Worm (Caenorhabditis elegans) whole organism, L1 larva: Measurements from ENCODE around the gene efl-3.
A peak's percentile ranks its signal among the peaks of the same experiment; 100 is the strongest.

Experiments used
- C16A3.4 ChIP-seq: fragments of 150-350 bp; optimal IDR thresholded peaks from 2 replicates; lab custom pipeline; 2014; ENCODE audit warnings: missing biosample characterization, missing genetic modification characterization
- Y116A8C.19 ChIP-seq: sonication (generic microtip); optimal IDR thresholded peaks from 2 replicates; lab custom pipeline; 2016; ENCODE audit warnings: missing compliant biosample characterization, missing genetic modification characterization, borderline replicate concordance
- alr-1 ChIP-seq: fragments of 200-800 bp; sonication (Bioruptor generic); optimal IDR thresholded peaks from 2 replicates; lab custom pipeline; 2018; ENCODE audit warnings: borderline replicate concordance, mild to moderate bottlenecking, missing genetic modification characterization, missing compliant biosample characterization
- ceh-82 ChIP-seq, 3 experiments: fragments of 150-350 bp in 1 of 3; sonication (generic microtip) in 2 of 3; optimal IDR thresholded peaks; 2 replicates each; lab custom pipeline; 2014 to 2017; ENCODE audit warnings: missing biosample characterization in 3 of 3, missing genetic modification characterization in 3 of 3
- ceh-88 ChIP-seq: fragments of 200-800 bp; sonication (Bioruptor generic); IDR thresholded peaks from 2 replicates; pipeline ENCODE4 v1.3.6; 2022; ENCODE audit warnings: missing genetic modification characterization, missing compliant biosample characterization
- ceh-90 ChIP-seq: sonication (generic microtip); optimal IDR thresholded peaks from 2 replicates; lab custom pipeline; 2016; ENCODE audit warnings: missing genetic modification characterization, missing compliant biosample characterization
- ces-1 ChIP-seq: fragments of 150-350 bp; optimal IDR thresholded peaks from 2 replicates; lab custom pipeline; 2014; ENCODE audit warnings: missing biosample characterization, missing genetic modification reagents, missing genetic modification characterization
- dpl-1 ChIP-seq, 3 experiments: fragments of 150-350 bp in 2 of 3; sonication (generic microtip) in 1 of 3; optimal IDR thresholded peaks; 2 replicates each; lab custom pipeline; 2014 to 2017; ENCODE audit warnings: missing biosample characterization in 3 of 3, missing genetic modification characterization in 3 of 3, missing genetic modification reagents in 3 of 3
- dsc-1 ChIP-seq: sonication (generic microtip); optimal IDR thresholded peaks from 2 replicates; lab custom pipeline; 2016; ENCODE audit warnings: mild to moderate bottlenecking, missing genetic modification characterization, missing compliant biosample characterization
- egl-13 ChIP-seq: sonication (generic microtip); optimal IDR thresholded peaks from 2 replicates; lab custom pipeline; 2016; ENCODE audit warnings: missing genotype, missing genetic modification reagents, missing genetic modification characterization, missing compliant biosample characterization
- elt-2 ChIP-seq: sonication (generic microtip); optimal IDR thresholded peaks from 2 replicates; lab custom pipeline; 2016; ENCODE audit warnings: missing genetic modification characterization, mild to moderate bottlenecking, inconsistent platforms, missing compliant biosample characterization, missing genetic modification reagents
- ets-5 ChIP-seq: fragments of 200-800 bp; sonication (Bioruptor generic); IDR thresholded peaks from 2 replicates; pipeline ENCODE4 v1.3.6; 2022; ENCODE audit warnings: missing genetic modification characterization, missing compliant biosample characterization
- fkh-10 ChIP-seq: sonication (generic microtip); optimal IDR thresholded peaks from 2 replicates; lab custom pipeline; 2017; ENCODE audit warnings: missing biosample characterization, missing genetic modification reagents, missing genetic modification characterization
- fkh-8 ChIP-seq: sonication (generic microtip); optimal IDR thresholded peaks from 2 replicates; lab custom pipeline; 2016; ENCODE audit warnings: mild to moderate bottlenecking, missing genetic modification characterization, missing compliant biosample characterization
- fos-1 ChIP-seq: fragments of 150-350 bp; optimal IDR thresholded peaks from 2 replicates; lab custom pipeline; 2014; ENCODE audit warnings: missing biosample characterization, missing genetic modification characterization
- hlh-4 ChIP-seq: sonication (generic microtip); optimal IDR thresholded peaks from 2 replicates; lab custom pipeline; 2016; ENCODE audit warnings: mild to moderate bottlenecking, missing genetic modification characterization, missing compliant biosample characterization
- hpl-2 ChIP-seq: fragments of 150-350 bp; optimal IDR thresholded peaks from 2 replicates; lab custom pipeline; 2014; ENCODE audit warnings: missing biosample characterization, missing genetic modification reagents, missing genetic modification characterization
- irx-1 ChIP-seq: sonication (generic microtip); optimal IDR thresholded peaks from 2 replicates; lab custom pipeline; 2016; ENCODE audit warnings: missing genetic modification characterization, missing compliant biosample characterization
- isw-1 ChIP-seq: fragments of 200-800 bp; sonication (Bioruptor generic); IDR thresholded peaks from 2 replicates; pipeline ENCODE4 v1.3.6; 2022; ENCODE audit warnings: missing genetic modification characterization, missing compliant biosample characterization
- jun-1 ChIP-seq: fragments of 150-350 bp; optimal IDR thresholded peaks from 2 replicates; lab custom pipeline; 2014; ENCODE audit warnings: missing biosample characterization, missing genetic modification reagents, missing genetic modification characterization
- lin-13 ChIP-seq: fragments of 150-350 bp; optimal IDR thresholded peaks from 2 replicates; lab custom pipeline; 2014; ENCODE audit warnings: missing biosample characterization, missing genetic modification reagents, missing genetic modification characterization
- lin-14 ChIP-seq: fragments of 200-800 bp; sonication (Bioruptor generic); optimal IDR thresholded peaks from 2 replicates; lab custom pipeline; 2018; ENCODE audit warnings: mild to moderate bottlenecking, missing genetic modification characterization, moderate library complexity, missing compliant biosample characterization
- lin-15B ChIP-seq: fragments of 150-350 bp; sonication (generic microtip); optimal IDR thresholded peaks from 3 replicates; lab custom pipeline; 2014; ENCODE audit warnings: missing biosample characterization, missing genetic modification characterization
- lin-35 ChIP-seq, 2 experiments: fragments of 150-350 bp; optimal IDR thresholded peaks; 2 replicates each; lab custom pipeline; 2014; ENCODE audit warnings: missing biosample characterization in 2 of 2, missing genetic modification characterization in 2 of 2, missing genetic modification reagents in 2 of 2
- lin-39 ChIP-seq: fragments of 150-350 bp; optimal IDR thresholded peaks from 2 replicates; lab custom pipeline; 2014; ENCODE audit warnings: missing biosample characterization, missing genetic modification reagents, missing genetic modification characterization
- lir-3 ChIP-seq: sonication (generic microtip); optimal IDR thresholded peaks from 2 replicates; lab custom pipeline; 2016; ENCODE audit warnings: mild to moderate bottlenecking, missing genetic modification characterization, moderate library complexity, missing compliant biosample characterization; ENCODE audit not compliant: poor library complexity
- mab-9 ChIP-seq: fragments of 200-800 bp; sonication (Bioruptor generic); IDR thresholded peaks from 2 replicates; pipeline ENCODE4 v1.3.6; 2022; ENCODE audit warnings: missing genetic modification reagents, missing genetic modification characterization, missing compliant biosample characterization
- mdl-1 ChIP-seq, 2 experiments: fragments of 150-350 bp; optimal IDR thresholded peaks; 2 replicates each; lab custom pipeline; 2014 to 2017; ENCODE audit warnings: missing biosample characterization in 2 of 2, missing genetic modification characterization in 2 of 2, inconsistent platforms in 1 of 2
- nhr-19 ChIP-seq: fragments of 200-800 bp; sonication (Bioruptor generic); conservative IDR thresholded peaks from 2 replicates; pipeline ENCODE4 v1.3.6; 2022; ENCODE audit warnings: missing genetic modification characterization, missing compliant biosample characterization
- nhr-237 ChIP-seq: fragments of 150-350 bp; optimal IDR thresholded peaks from 2 replicates; lab custom pipeline; 2014; ENCODE audit warnings: missing biosample characterization, missing genetic modification characterization
- nhr-28 ChIP-seq: fragments of 150-350 bp; optimal IDR thresholded peaks from 2 replicates; lab custom pipeline; 2014; ENCODE audit warnings: missing biosample characterization, missing genetic modification characterization
- nhr-47 ChIP-seq: sonication (generic microtip); optimal IDR thresholded peaks from 2 replicates; lab custom pipeline; 2016; ENCODE audit warnings: mild to moderate bottlenecking, missing genetic modification characterization, moderate library complexity, missing compliant biosample characterization
- nhr-71 ChIP-seq: sonication (generic microtip); optimal IDR thresholded peaks from 2 replicates; lab custom pipeline; 2016; ENCODE audit warnings: mild to moderate bottlenecking, missing genetic modification characterization, moderate library complexity, missing compliant biosample characterization
- nhr-76 ChIP-seq: sonication (generic microtip); optimal IDR thresholded peaks from 2 replicates; lab custom pipeline; 2017; ENCODE audit warnings: missing biosample characterization, missing genetic modification characterization
- nhr-84 ChIP-seq: sonication (generic microtip); optimal IDR thresholded peaks from 2 replicates; lab custom pipeline; 2017; ENCODE audit warnings: missing biosample characterization, missing genetic modification characterization
- nhr-90 ChIP-seq: sonication (generic microtip); optimal IDR thresholded peaks from 2 replicates; lab custom pipeline; 2016; ENCODE audit warnings: mild to moderate bottlenecking, missing genetic modification characterization, missing compliant biosample characterization; ENCODE audit not compliant: poor library complexity
- pag-3 ChIP-seq: sonication (generic microtip); optimal IDR thresholded peaks from 2 replicates; lab custom pipeline; 2017; ENCODE audit warnings: missing genetic modification characterization, mild to moderate bottlenecking, missing compliant biosample characterization, antibody characterized with exemption, borderline replicate concordance; ENCODE audit not compliant: insufficient read depth
- rnt-1 ChIP-seq: sonication (generic microtip); optimal IDR thresholded peaks from 2 replicates; lab custom pipeline; 2016; ENCODE audit warnings: mild to moderate bottlenecking, missing genetic modification characterization, moderate library complexity, missing compliant biosample characterization
- skn-1 ChIP-seq: fragments of 150-350 bp; optimal IDR thresholded peaks from 2 replicates; lab custom pipeline; 2014; ENCODE audit warnings: missing biosample characterization, missing genetic modification characterization
- sox-4 ChIP-seq: sonication (generic microtip); optimal IDR thresholded peaks from 2 replicates; lab custom pipeline; 2016; ENCODE audit warnings: missing genetic modification characterization, missing compliant biosample characterization
- sptf-1 ChIP-seq: fragments of 150-350 bp; optimal IDR thresholded peaks from 2 replicates; lab custom pipeline; 2014; ENCODE audit warnings: missing biosample characterization, missing genetic modification characterization
- swsn-7 ChIP-seq: sonication (generic microtip); optimal IDR thresholded peaks from 2 replicates; lab custom pipeline; 2016; ENCODE audit warnings: missing genetic modification characterization, missing compliant biosample characterization
- tbx-2 ChIP-seq: sonication (generic microtip); optimal IDR thresholded peaks from 2 replicates; lab custom pipeline; 2016; ENCODE audit warnings: missing genetic modification characterization, missing compliant biosample characterization
- tlp-1 ChIP-seq: fragments of 150-350 bp; optimal IDR thresholded peaks from 2 replicates; lab custom pipeline; 2014; ENCODE audit warnings: missing biosample characterization, missing genetic modification characterization
- unc-30 ChIP-seq: sonication (generic microtip); optimal IDR thresholded peaks from 2 replicates; lab custom pipeline; 2017; ENCODE audit warnings: missing biosample characterization, missing genetic modification characterization
- unc-62 ChIP-seq: fragments of 150-350 bp; optimal IDR thresholded peaks from 2 replicates; lab custom pipeline; 2014; ENCODE audit warnings: missing biosample characterization, missing genetic modification reagents, missing genetic modification characterization
- unc-86 ChIP-seq: sonication (generic microtip); optimal IDR thresholded peaks from 2 replicates; lab custom pipeline; 2016; ENCODE audit warnings: missing genetic modification characterization, missing compliant biosample characterization
- unc-98 ChIP-seq: fragments of 200-800 bp; sonication (Bioruptor generic); IDR thresholded peaks from 2 replicates; pipeline ENCODE4 v1.3.6; 2022; ENCODE audit warnings: missing genetic modification characterization, missing compliant biosample characterization
- vab-15 ChIP-seq: sonication (generic microtip); optimal IDR thresholded peaks from 2 replicates; lab custom pipeline; 2017; ENCODE audit warnings: missing genotype, mild to moderate bottlenecking, missing genetic modification characterization, missing compliant biosample characterization
- xbp-1 ChIP-seq: sonication (generic microtip); optimal IDR thresholded peaks from 2 replicates; lab custom pipeline; 2016; ENCODE audit warnings: missing genetic modification characterization, missing compliant biosample characterization
- zag-1 ChIP-seq: fragments of 150-350 bp; optimal IDR thresholded peaks from 2 replicates; lab custom pipeline; 2014; ENCODE audit warnings: missing biosample characterization, missing genetic modification characterization
- zip-4 ChIP-seq: fragments of 200-800 bp; sonication (Bioruptor generic); optimal IDR thresholded peaks from 2 replicates; lab custom pipeline; 2018; ENCODE audit warnings: mild to moderate bottlenecking, missing genetic modification characterization, moderate library complexity, missing compliant biosample characterization
- ztf-11 ChIP-seq, 2 experiments: sonication (generic microtip); optimal IDR thresholded peaks; 2 replicates each; lab custom pipeline; 2016 to 2017; ENCODE audit warnings: missing genetic modification characterization in 2 of 2, missing biosample characterization in 1 of 2, missing compliant biosample characterization in 1 of 2

efl-3 gene

ce11 chrII:8442176-8442575 lies 29.7 kb downstream of the efl-3 start (continued):
- TF ChIP-seq fkh-10 (no peak), fkh-8 (tag; lab: Kevin White, UChicago) (no peak), tlp-1 (tag; lab: Kevin White, UChicago) (no peak), sptf-1 (tag; lab: Kevin White, UChicago) (no peak), egl-13 (tag; lab: Kevin White, UChicago) (no peak), Y116A8C.19 (tag; lab: Kevin White, UChicago) (no peak), isw-1 (GFP tag; lab: Robert Waterston, UW) (peak; percentile 8; the same call in 1 of the 2 replicates), zag-1 (tag; lab: Kevin White, UChicago) (no peak), fos-1 (tag; lab: Kevin White, UChicago) (no peak), zip-4 (GFP tag; lab: Kevin White, UChicago) (no peak), alr-1 (tag; lab: Kevin White, UChicago) (no peak), nhr-90 (tag; lab: Kevin White, UChicago) (peak; percentile 42), vab-15 (tag; lab: Kevin White, UChicago) (no peak), lir-3 (tag; lab: Kevin White, UChicago) (no peak), hlh-4 (tag; lab: Kevin White, UChicago) (no peak), xbp-1 (tag; lab: Kevin White, UChicago) (peak; percentile 44), C16A3.4 (tag; lab: Kevin White, UChicago) (peak; percentile 2), unc-86 (no peak), pag-3 (no peak), nhr-28 (tag; lab: Kevin White, UChicago) (no peak), ets-5 (GFP tag; lab: Robert Waterston, UW) (no peak), sox-4 (tag; lab: Kevin White, UChicago) (no peak), lin-39 (tag; lab: Kevin White, UChicago) (no peak), hpl-2 (GFP tag; lab: Kevin White, UChicago) (no peak), lin-15B (peak; percentile 0), elt-2 (tag; lab: Kevin White, UChicago) (no peak), dpl-1 (GFP tag; optimal IDR thresholded peaks at IDR 0.05; lab: Kevin White, UChicago) (peak; percentile 34 to 58 (median 51)), nhr-47 (peak; percentile 63), nhr-71 (tag; lab: Kevin White, UChicago) (peak; percentile 71), irx-1 (peak; percentile 15), mab-9 (GFP tag; lab: Robert Waterston, UW) (no peak), mdl-1 (tag; optimal IDR thresholded peaks at IDR 0.05; lab: Kevin White, UChicago) (peak in 1 of 2 experiments; percentile 33), unc-30 (tag; lab: Kevin White, UChicago) (no peak), nhr-76 (tag; lab: Kevin White, UChicago) (no peak), ceh-82 (tag; optimal IDR thresholded peaks at IDR 0.05; lab: Kevin White, UChicago) (peak; percentile 14 to 56 (median 37)), ceh-90 (no peak), swsn-7 (tag; lab: Kevin White, UChicago) (peak; percentile 47), nhr-237 (tag; lab: Kevin White, UChicago) (no peak), dsc-1 (tag; lab: Kevin White, UChicago) (no peak), lin-13 (GFP tag; lab: Kevin White, UChicago) (peak; percentile 8), tbx-2 (tag; lab: Kevin White, UChicago) (peak; percentile 38), lin-35 (GFP tag; optimal IDR thresholded peaks at IDR 0.05; lab: Kevin White, UChicago) (peak; percentile 45 to 67), unc-98 (GFP tag; lab: Robert Waterston, UW) (no peak), ces-1 (no peak), nhr-84 (tag; lab: Kevin White, UChicago) (no peak), unc-62 (no peak), ceh-88 (GFP tag; lab: Robert Waterston, UW) (no peak), lin-14 (GFP tag; lab: Kevin White, UChicago) (peak; percentile 48), nhr-19 (GFP tag; lab: Robert Waterston, UW) (peak; percentile 31), rnt-1 (tag; lab: Kevin White, UChicago) (peak; percentile 30), jun-1 (tag; lab: Kevin White, UChicago) (peak; percentile 26), ztf-11 (tag; optimal IDR thresholded peaks at IDR 0.05; lab: Kevin White, UChicago) (no peak), skn-1 (tag; lab: Kevin White, UChicago) (peak; percentile 9)
